Fruit fly (Drosophila melanogaster) whole organism, embryonic: ENCODE measurements around the gene CG3679.

Source experiments
- Asciz ChIP-seq: fragments of 200-800 bp; sonication (Bioruptor generic); optimal IDR thresholded peaks from 2 replicates; lab custom pipeline; 2017; ENCODE audit warnings: missing biosample characterization, mild to moderate bottlenecking, missing genetic modification characterization, missing genetic modification reagents
- Atf-2 ChIP-seq: fragments of 200-800 bp; sonication (Bioruptor generic); optimal IDR thresholded peaks from 2 replicates; lab custom pipeline; 2016; ENCODE audit warnings: missing biosample characterization, missing genetic modification characterization
- BtbVII ChIP-seq: fragments of 200-800 bp; sonication (Bioruptor generic); optimal IDR thresholded peaks from 3 replicates; lab custom pipeline; 2017; ENCODE audit warnings: missing biosample characterization, mild to moderate bottlenecking, missing genetic modification characterization
- CG10209 ChIP-seq: fragments of 200-800 bp; sonication (Bioruptor generic); optimal IDR thresholded peaks from 3 replicates; lab custom pipeline; 2017; ENCODE audit warnings: missing biosample characterization, mild to moderate bottlenecking, missing genetic modification characterization, missing genetic modification reagents
- CG10431 ChIP-seq: fragments of 200-800 bp; sonication (Bioruptor generic); optimal IDR thresholded peaks from 3 replicates; lab custom pipeline; 2018; ENCODE audit warnings: missing biosample characterization, mild to moderate bottlenecking, missing genetic modification characterization
- CG11723 ChIP-seq: fragments of 200-800 bp; sonication (Bioruptor generic); optimal IDR thresholded peaks from 2 replicates; lab custom pipeline; 2017; ENCODE audit warnings: missing biosample characterization, mild to moderate bottlenecking, missing genetic modification characterization
- CG12236 ChIP-seq: fragments of 200-800 bp; sonication (Bioruptor generic); optimal IDR thresholded peaks from 2 replicates; lab custom pipeline; 2016; ENCODE audit warnings: missing biosample characterization, missing genetic modification characterization
- CG13894 ChIP-seq: fragments of 200-800 bp; sonication (Bioruptor generic); optimal IDR thresholded peaks from 3 replicates; lab custom pipeline; 2018; ENCODE audit warnings: missing biosample characterization, mild to moderate bottlenecking, missing genetic modification characterization, moderate library complexity
- CG15514 ChIP-seq: fragments of 200-800 bp; sonication (Bioruptor generic); optimal IDR thresholded peaks from 3 replicates; lab custom pipeline; 2017; ENCODE audit warnings: missing biosample characterization, missing genetic modification characterization, mild to moderate bottlenecking, moderate library complexity, missing genetic modification reagents
- CG17361 ChIP-seq: fragments of 200-800 bp; sonication (Bioruptor generic); IDR thresholded peaks from 3 replicates; pipeline ENCODE4 v1.3.6; 2022; ENCODE audit warnings: missing biosample characterization, missing genetic modification characterization
- CG17912 ChIP-seq: fragments of 200-800 bp; sonication (Bioruptor generic); optimal IDR thresholded peaks from 2 replicates; lab custom pipeline; 2018; ENCODE audit warnings: missing biosample characterization, mild to moderate bottlenecking, missing genetic modification characterization
- CG18011 ChIP-seq: fragments of 200-800 bp; sonication (Bioruptor generic); optimal IDR thresholded peaks from 2 replicates; lab custom pipeline; 2017; ENCODE audit warnings: missing biosample characterization, missing genetic modification characterization, mild to moderate bottlenecking, moderate library complexity, missing genotype
- CG3407 ChIP-seq: fragments of 200-800 bp; sonication (Bioruptor generic); optimal IDR thresholded peaks from 2 replicates; lab custom pipeline; 2018; ENCODE audit warnings: missing biosample characterization, mild to moderate bottlenecking, missing genetic modification characterization
- CG3847 ChIP-seq: fragments of 200-800 bp; sonication (Bioruptor generic); IDR thresholded peaks from 2 replicates; pipeline ENCODE4 v1.3.6; 2022; ENCODE audit warnings: missing biosample characterization, missing genetic modification characterization
- CG4282 ChIP-seq: fragments of 200-800 bp; sonication (Bioruptor generic); optimal IDR thresholded peaks from 2 replicates; lab custom pipeline; 2016; ENCODE audit warnings: missing biosample characterization, missing genetic modification characterization
- CG4328 ChIP-seq: fragments of 200-800 bp; sonication (Bioruptor generic); optimal IDR thresholded peaks from 3 replicates; lab custom pipeline; 2017; ENCODE audit warnings: missing biosample characterization, missing genetic modification reagents, missing genetic modification characterization
- CG43689 ChIP-seq: fragments of 200-800 bp; sonication (Bioruptor generic); IDR thresholded peaks from 2 replicates; pipeline ENCODE4 v1.3.6; 2022; ENCODE audit warnings: missing biosample characterization, missing genetic modification characterization
- CG5953 ChIP-seq: fragments of 200-800 bp; sonication (Bioruptor generic); IDR thresholded peaks from 2 replicates; pipeline ENCODE4 v1.3.6; 2022; ENCODE audit warnings: missing biosample characterization, missing genetic modification characterization
- CG6791 ChIP-seq: fragments of 200-800 bp; sonication (Bioruptor generic); IDR thresholded peaks from 3 replicates; pipeline ENCODE4 v1.3.6; 2022; ENCODE audit warnings: missing biosample characterization, missing genetic modification characterization; ENCODE audit not compliant: partially characterized antibody
- CG9727 ChIP-seq: fragments of 200-800 bp; sonication (Bioruptor generic); optimal IDR thresholded peaks from 3 replicates; lab custom pipeline; 2017; ENCODE audit warnings: missing biosample characterization, mild to moderate bottlenecking, missing genetic modification characterization
- CG9817 ChIP-seq: fragments of 200-800 bp; sonication (Bioruptor generic); optimal IDR thresholded peaks from 2 replicates; lab custom pipeline; 2018; ENCODE audit warnings: missing biosample characterization, mild to moderate bottlenecking, missing genetic modification characterization, moderate library complexity
- CG9876 ChIP-seq: fragments of 200-800 bp; sonication (Bioruptor generic); optimal IDR thresholded peaks from 2 replicates; lab custom pipeline; 2016; ENCODE audit warnings: missing biosample characterization, missing genetic modification characterization
- Dfd ChIP-seq, 2 experiments: fragments of >200 bp; optimal IDR thresholded peaks; 2 replicates each; lab custom pipeline; 2017; ENCODE audit warnings: missing biosample characterization in 2 of 2, missing genetic modification characterization in 2 of 2
- Fer3 ChIP-seq: fragments of 200-800 bp; sonication (Bioruptor generic); optimal IDR thresholded peaks from 2 replicates; lab custom pipeline; 2018; ENCODE audit warnings: missing biosample characterization, mild to moderate bottlenecking, missing genetic modification characterization, moderate library complexity
- Gug ChIP-seq: fragments of 200-800 bp; sonication (Bioruptor generic); IDR thresholded peaks from 4 replicates; pipeline ENCODE4 v1.3.6; 2022; ENCODE audit warnings: missing biosample characterization, missing genetic modification characterization
- HLHmδ ChIP-seq: fragments of 200-800 bp; sonication (Bioruptor generic); optimal IDR thresholded peaks from 2 replicates; lab custom pipeline; 2018; ENCODE audit warnings: missing biosample characterization, mild to moderate bottlenecking, missing genetic modification characterization, moderate library complexity
- Hsf ChIP-seq: fragments of 200-800 bp; sonication (Bioruptor generic); optimal IDR thresholded peaks from 3 replicates; lab custom pipeline; 2016; ENCODE audit warnings: missing biosample characterization, missing genetic modification characterization
- NK7.1 ChIP-seq: fragments of 200-800 bp; sonication (Bioruptor generic); optimal IDR thresholded peaks from 3 replicates; lab custom pipeline; 2016; ENCODE audit warnings: missing biosample characterization, missing genetic modification characterization
- Nf-YA ChIP-seq: fragments of 200-800 bp; sonication (Bioruptor generic); IDR thresholded peaks from 2 replicates; pipeline ENCODE4 v1.3.6; 2022; ENCODE audit warnings: missing biosample characterization, missing genetic modification characterization
- Oli ChIP-seq: fragments of 200-800 bp; sonication (Bioruptor generic); optimal IDR thresholded peaks from 2 replicates; lab custom pipeline; 2018; ENCODE audit warnings: missing biosample characterization, mild to moderate bottlenecking, missing genetic modification characterization, moderate library complexity
- Ravus ChIP-seq: fragments of 200-800 bp; sonication (Bioruptor generic); IDR thresholded peaks from 2 replicates; pipeline ENCODE4 v1.3.6; 2022; ENCODE audit warnings: missing biosample characterization, missing genetic modification characterization
- Scr ChIP-seq: fragments of 200-800 bp; sonication (Bioruptor generic); IDR thresholded peaks from 2 replicates; pipeline ENCODE4 v1.3.6; 2022; ENCODE audit warnings: missing biosample characterization, missing genetic modification characterization; ENCODE audit not compliant: partially characterized antibody
- Sry-β ChIP-seq: fragments of 200-800 bp; sonication (Bioruptor generic); optimal IDR thresholded peaks from 2 replicates; lab custom pipeline; 2018; ENCODE audit warnings: missing biosample characterization, mild to moderate bottlenecking, missing genetic modification characterization, moderate library complexity
- TFAM ChIP-seq: fragments of 200-800 bp; sonication (Bioruptor generic); optimal IDR thresholded peaks from 2 replicates; lab custom pipeline; 2017; ENCODE audit warnings: missing biosample characterization, missing genetic modification characterization, inconsistent platforms
- Usf ChIP-seq: fragments of 200-800 bp; sonication (Bioruptor generic); optimal IDR thresholded peaks from 2 replicates; lab custom pipeline; 2017; ENCODE audit warnings: missing genotype, missing biosample characterization, missing genetic modification characterization
- ac ChIP-seq: fragments of 200-800 bp; sonication (Bioruptor generic); optimal IDR thresholded peaks from 3 replicates; lab custom pipeline; 2017; ENCODE audit warnings: missing biosample characterization, mild to moderate bottlenecking, missing genetic modification characterization
- bcd ChIP-seq: fragments of 200-800 bp; sonication (Bioruptor generic); optimal IDR thresholded peaks from 2 replicates; lab custom pipeline; 2017; ENCODE audit warnings: missing biosample characterization, mild to moderate bottlenecking, missing genetic modification characterization
- bowl ChIP-seq: fragments of 200-800 bp; sonication (Bioruptor generic); IDR thresholded peaks from 2 replicates; pipeline ENCODE4 v1.3.6; 2022; ENCODE audit warnings: missing biosample characterization, missing genetic modification characterization
- crp ChIP-seq, 2 experiments: fragments of 200-800 bp; sonication (Bioruptor generic); optimal IDR thresholded peaks; 2 replicates in 1 of 2; 3 replicates in 1 of 2; lab custom pipeline; 2017; ENCODE audit warnings: missing biosample characterization in 2 of 2, missing genetic modification characterization in 2 of 2, mild to moderate bottlenecking in 1 of 2, moderate library complexity in 1 of 2
- dati ChIP-seq: fragments of 200-800 bp; sonication (Bioruptor generic); IDR thresholded peaks from 2 replicates; pipeline ENCODE4 v1.3.6; 2022; ENCODE audit warnings: missing biosample characterization, missing genetic modification characterization
- kay ChIP-seq: fragments of 200-800 bp; sonication (Bioruptor generic); optimal IDR thresholded peaks from 2 replicates; lab custom pipeline; 2016; ENCODE audit warnings: missing biosample characterization, missing genetic modification characterization
- knrl ChIP-seq: fragments of 200-800 bp; sonication (Bioruptor generic); IDR thresholded peaks from 3 replicates; pipeline ENCODE4 v1.3.6; 2022; ENCODE audit warnings: missing biosample characterization, missing genetic modification characterization; ENCODE audit not compliant: partially characterized antibody
- mirr ChIP-seq: fragments of 200-800 bp; sonication (Bioruptor generic); optimal IDR thresholded peaks from 3 replicates; lab custom pipeline; 2018; ENCODE audit warnings: missing biosample characterization, mild to moderate bottlenecking, missing genetic modification characterization
- mld ChIP-seq: fragments of 200-800 bp; sonication (Bioruptor generic); IDR thresholded peaks from 3 replicates; pipeline ENCODE4 v1.3.6; 2022; ENCODE audit warnings: missing biosample characterization, missing genetic modification characterization; ENCODE audit not compliant: partially characterized antibody
- row ChIP-seq: fragments of 200-800 bp; sonication (Bioruptor generic); IDR thresholded peaks from 3 replicates; pipeline ENCODE4 v1.3.6; 2022; ENCODE audit warnings: missing biosample characterization, missing genetic modification characterization
- sima ChIP-seq: fragments of 200-800 bp; sonication (Bioruptor generic); optimal IDR thresholded peaks from 2 replicates; lab custom pipeline; 2016; ENCODE audit warnings: missing biosample characterization, missing genetic modification characterization
- tna ChIP-seq: fragments of 200-800 bp; sonication (Bioruptor generic); IDR thresholded peaks from 2 replicates; pipeline ENCODE4 v1.3.6; 2022; ENCODE audit warnings: missing biosample characterization, missing genetic modification characterization; ENCODE audit not compliant: partially characterized antibody
- trh ChIP-seq: fragments of 200-800 bp; sonication (Bioruptor generic); optimal IDR thresholded peaks from 2 replicates; lab custom pipeline; 2016; ENCODE audit warnings: missing biosample characterization, missing genetic modification characterization
- tx ChIP-seq: fragments of 200-800 bp; sonication (Bioruptor generic); optimal IDR thresholded peaks from 2 replicates; lab custom pipeline; 2016; ENCODE audit warnings: missing biosample characterization, missing genetic modification characterization
- yki ChIP-seq: fragments of >200 bp; optimal IDR thresholded peaks from 3 replicates; lab custom pipeline; 2018

Gene CG3679

dm6 chrX:16275854-16276338 lies 27.8 kb upstream of the CG3679 start, which contains the start of the genes kat80 and Prosalpha4 (continued):
- TF ChIP-seq kay (GFP tag; lab: Kevin White, UChicago): no peak
- no peak for TF ChIP-seq Nf-YA (GFP tag; lab: Robert Waterston, UW)
- TF ChIP-seq CG17912 (GFP tag; lab: Kevin White, UChicago): peak; percentile 60
- peak; percentile 5 for TF ChIP-seq CG10209 (GFP tag; lab: Kevin White, UChicago)
- TF ChIP-seq Atf-2 (GFP tag; lab: Kevin White, UChicago): no peak
- TF ChIP-seq CG18011 (GFP tag; lab: Kevin White, UChicago): no peak
- TF ChIP-seq CG5953: no peak
- peak; percentile 74; the same call in 2 of the 3 replicates for TF ChIP-seq knrl (GFP tag; lab: Robert Waterston, UW)
- peak; percentile 34 for TF ChIP-seq Sry-β (GFP tag; lab: Kevin White, UChicago)
- no peak for TF ChIP-seq TFAM
- no peak for TF ChIP-seq Usf (GFP tag; lab: Kevin White, UChicago)
- peak; percentile 25 for TF ChIP-seq Oli
- peak; percentile 35; the same call in 1 of the 4 replicates for TF ChIP-seq Gug (GFP tag; lab: Robert Waterston, UW)
- TF ChIP-seq CG6791: peak; percentile 42; the same call in 2 of the 3 replicates
- TF ChIP-seq BtbVII (GFP tag; lab: Kevin White, UChicago): no peak
- peak; percentile 30 for TF ChIP-seq bcd (GFP tag; lab: Kevin White, UChicago)
- no peak for TF ChIP-seq bowl (GFP tag; lab: Robert Waterston, UW)
- TF ChIP-seq yki (lab: Kevin White, UChicago): no peak
- TF ChIP-seq CG3847 (GFP tag; lab: Robert Waterston, UW): peak; percentile 34; the same call in 1 of the 2 replicates
- no peak for TF ChIP-seq sima
- no peak for TF ChIP-seq CG4282 (GFP tag; lab: Kevin White, UChicago)
- peak; percentile 62 for TF ChIP-seq CG13894 (tag; lab: Kevin White, UChicago)
- TF ChIP-seq Fer3 (tag; lab: Kevin White, UChicago): peak; percentile 18
- peak in 1 of 2 experiments; percentile 60 for TF ChIP-seq crp (GFP tag; optimal IDR thresholded peaks at IDR 0.05; lab: Kevin White, UChicago)
- no peak for TF ChIP-seq Hsf (GFP tag; lab: Kevin White, UChicago)
- TF ChIP-seq mld (GFP tag; lab: Robert Waterston, UW): no peak
- no peak for TF ChIP-seq CG3407
- TF ChIP-seq CG4328: peak; percentile 11
- TF ChIP-seq HLHmδ (GFP tag; lab: Kevin White, UChicago): no peak
- TF ChIP-seq tx (GFP tag; lab: Kevin White, UChicago): no peak
- no peak for TF ChIP-seq CG10431
- TF ChIP-seq ac (GFP tag; lab: Kevin White, UChicago): no peak
- TF ChIP-seq Scr (GFP tag; lab: Robert Waterston, UW): peak; percentile 71
- TF ChIP-seq CG12236 (GFP tag; lab: Kevin White, UChicago): no peak
- peak; percentile 76 for TF ChIP-seq CG9727
- peak; percentile 77 for TF ChIP-seq row (GFP tag; lab: Robert Waterston, UW)
- no peak for TF ChIP-seq Ravus (GFP tag; lab: Robert Waterston, UW)
- no peak for TF ChIP-seq CG11723 (GFP tag; lab: Kevin White, UChicago)
- no peak for TF ChIP-seq mirr (GFP tag; lab: Kevin White, UChicago)
- TF ChIP-seq CG9876 (GFP tag; lab: Kevin White, UChicago): no peak
- peak; percentile 58 for TF ChIP-seq CG15514 (GFP tag; lab: Kevin White, UChicago)
- TF ChIP-seq Dfd (GFP tag; optimal IDR thresholded peaks at IDR 0.05; lab: Kevin White, UChicago): no peak
- no peak for TF ChIP-seq tna (GFP tag; lab: Robert Waterston, UW)
- no peak for TF ChIP-seq CG43689 (GFP tag; lab: Robert Waterston, UW)
- no peak for TF ChIP-seq dati (GFP tag; lab: Robert Waterston, UW)
- no peak for TF ChIP-seq NK7.1 (GFP tag; lab: Kevin White, UChicago)
- no peak for TF ChIP-seq trh (GFP tag; lab: Kevin White, UChicago)
- TF ChIP-seq CG17361 (GFP tag; lab: Robert Waterston, UW): peak; percentile 56; the same call in 1 of the 3 replicates
- TF ChIP-seq Asciz (GFP tag; lab: Kevin White, UChicago): no peak
- peak; percentile 29 for TF ChIP-seq CG9817 (tag; lab: Kevin White, UChicago)
